Worm (Caenorhabditis elegans) whole organism, late embryonic: ENCODE results near the gene Y57G11C.48.

Source experiments
- K02D7.2 ChIP-seq: sonication (generic microtip); optimal IDR thresholded peaks from 2 replicates; lab custom pipeline; 2017; ENCODE audit warnings: mild to moderate bottlenecking, missing genetic modification characterization, missing compliant biosample characterization
- ceh-14 ChIP-seq: sonication (generic microtip); optimal IDR thresholded peaks from 2 replicates; lab custom pipeline; 2016; ENCODE audit warnings: missing genotype, missing genetic modification characterization, missing compliant biosample characterization
- ceh-30 ChIP-seq: fragments of 150-350 bp; optimal IDR thresholded peaks from 2 replicates; lab custom pipeline; 2014; ENCODE audit warnings: missing biosample characterization, missing genetic modification characterization
- elt-2 ChIP-seq: sonication (generic microtip); optimal IDR thresholded peaks from 2 replicates; lab custom pipeline; 2016; ENCODE audit warnings: missing genetic modification reagents, missing genetic modification characterization, missing compliant biosample characterization
- lin-11 ChIP-seq: fragments of 200-800 bp; sonication (Bioruptor generic); optimal IDR thresholded peaks from 2 replicates; lab custom pipeline; 2018; ENCODE audit warnings: mild to moderate bottlenecking, missing genetic modification characterization, missing compliant biosample characterization
- nhr-11 ChIP-seq: fragments of 150-350 bp; optimal IDR thresholded peaks from 2 replicates; lab custom pipeline; 2014; ENCODE audit warnings: missing biosample characterization, missing genetic modification characterization
- unc-3 ChIP-seq, 2 experiments: fragments of 200-800 bp in 1 of 2; sonication (Bioruptor generic) in 1 of 2; sonication (generic microtip) in 1 of 2; conservative IDR thresholded peaks in 1 of 2; optimal IDR thresholded peaks in 1 of 2; 2 replicates each; pipeline versions ENCODE4 v1.3.6 to Lab custom; 2016 to 2022; ENCODE audit warnings: missing compliant biosample characterization in 2 of 2, missing genetic modification characterization in 2 of 2, missing genetic modification reagents in 1 of 2

DNA sequence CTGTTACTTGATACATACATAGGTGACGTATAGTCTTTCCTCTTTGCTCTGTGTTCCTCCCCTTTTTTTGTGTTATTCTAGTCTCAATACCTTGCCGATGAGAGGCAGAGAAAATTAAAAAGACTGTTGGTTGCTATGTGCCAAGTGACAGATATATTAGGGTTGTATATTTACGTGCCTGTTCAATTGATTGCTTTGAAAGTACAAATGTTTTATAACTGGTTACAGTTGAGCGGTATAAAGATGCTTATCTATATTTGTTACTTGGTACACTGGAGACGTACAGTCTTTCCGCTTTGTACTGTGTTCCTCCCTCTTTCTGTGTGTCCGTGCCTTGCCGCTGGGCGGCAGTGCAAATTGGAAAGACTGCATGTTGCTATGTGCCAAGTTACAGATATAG, 40.9 kb downstream of the Y57G11C.48 start:
- no peak for TF ChIP-seq elt-2
- TF ChIP-seq ceh-14 (tag; lab: Kevin White, UChicago), result no peak
- TF ChIP-seq unc-3 (GFP tag; conservative IDR thresholded peaks at IDR 0.05; lab: Robert Waterston, UW), result no peak
- TF ChIP-seq unc-3 (tag; optimal IDR thresholded peaks at IDR 0.05; lab: Kevin White, UChicago), result no peak
- no peak for TF ChIP-seq lin-11 (tag; lab: Kevin White, UChicago)
- no peak for TF ChIP-seq ceh-30 (tag; lab: Kevin White, UChicago)
- no peak for TF ChIP-seq nhr-11 (tag; lab: Kevin White, UChicago)
- no peak for TF ChIP-seq K02D7.2 (tag; lab: Kevin White, UChicago)
